Worm (Caenorhabditis elegans): ENCODE measurements around the gene C24H11.2.

Gene C24H11.2

DNA sequence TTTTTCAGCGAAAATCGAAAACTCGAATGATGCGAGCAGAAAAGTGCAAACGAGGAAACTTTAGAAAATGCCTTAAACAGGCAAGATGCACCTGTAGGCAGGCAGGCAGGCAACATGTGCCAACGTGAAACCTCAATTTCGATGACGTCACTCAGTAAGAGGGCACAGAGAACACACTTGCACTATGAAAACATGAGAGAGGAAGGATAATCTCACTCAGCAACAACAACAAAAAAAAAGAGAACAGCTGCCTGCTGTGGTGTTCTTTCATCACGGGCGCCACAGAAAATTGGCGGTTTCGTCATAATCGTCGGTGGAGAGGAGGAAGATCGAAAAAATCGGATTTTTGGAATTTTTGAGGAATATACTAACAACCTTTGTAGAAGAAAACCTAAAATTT lies 42.0 kb upstream of the C24H11.2 start (continued):
- TF ChIP-seq nhr-10 (tag; optimal IDR thresholded peaks at IDR 0.05) (peak; percentile 3), F49E8.2 (tag; optimal IDR thresholded peaks at IDR 0.05; ENCODE audit: borderline replicate concordance) (no peak), daf-8 (GFP tag; IDR thresholded peaks at IDR 0.05) (no peak), ceh-62 (tag; optimal IDR thresholded peaks at IDR 0.05) (no peak), snpc-1.2 (GFP tag; IDR thresholded peaks at IDR 0.05) (no peak), unc-62 (GFP tag; optimal IDR thresholded peaks at IDR 0.05 in 1 of 2) (no peak), unc-62 (tag; optimal IDR thresholded peaks at IDR 0.05) (no peak), rbr-2 (tag; optimal IDR thresholded peaks at IDR 0.05) (peak; percentile 42), F10B5.3 (tag; optimal IDR thresholded peaks at IDR 0.05) (no peak), aha-1 (tag) (peak; percentile 35), nhr-28 (tag; optimal IDR thresholded peaks at IDR 0.05) (no peak), ctbp-1 (GFP tag; IDR thresholded peaks at IDR 0.05) (no peak), cey-2 (tag; optimal IDR thresholded peaks at IDR 0.05; ENCODE audit: borderline replicate concordance, insufficient read depth) (no peak), Y75B8A.6 (GFP tag; IDR thresholded peaks at IDR 0.05) (no peak), pha-4 (GFP tag; IDR thresholded peaks at IDR 0.05) (no peak), pha-4 (tag; optimal IDR thresholded peaks at IDR 0.05) (no peak), nhr-6 (tag; optimal IDR thresholded peaks at IDR 0.05) (no peak), madf-5 (GFP tag; IDR thresholded peaks at IDR 0.05) (no peak), mxl-3 (GFP tag; optimal IDR thresholded peaks at IDR 0.05) (peak; percentile 14), ceh-28 (tag; optimal IDR thresholded peaks at IDR 0.05) (no peak), set-16 (GFP tag; IDR thresholded peaks at IDR 0.05) (no peak), mdt-29 (GFP tag; IDR thresholded peaks at IDR 0.05) (no peak), egl-27 (tag; optimal IDR thresholded peaks at IDR 0.05) (no peak), spr-1 (tag; optimal IDR thresholded peaks at IDR 0.05) (no peak), ztf-11 (tag; optimal IDR thresholded peaks at IDR 0.05) (no peak), lsy-2 (tag; optimal IDR thresholded peaks at IDR 0.05) (peak in 1 of 2 experiments; percentile 30), hlh-30 (tag; optimal IDR thresholded peaks at IDR 0.05; ENCODE audit: insufficient read depth) (peak; percentile 20), daf-16 (GFP tag; optimal IDR thresholded peaks at IDR 0.05) (peak in 1 of 2 experiments; percentile 79), daf-16 (tag; optimal IDR thresholded peaks at IDR 0.05) (no peak), hlh-11 (tag; optimal IDR thresholded peaks at IDR 0.05) (peak; percentile 75), ama-1 (optimal IDR thresholded peaks at IDR 0.05) (no peak), ZK546.5 (tag; optimal IDR thresholded peaks at IDR 0.05) (no peak), nhr-42 (GFP tag; IDR thresholded peaks at IDR 0.05) (no peak), egl-43 (GFP tag; IDR thresholded peaks at IDR 0.05) (no peak), fkh-10 (GFP tag; optimal IDR thresholded peaks at IDR 0.05) (no peak), F44E2.7 (GFP tag; IDR thresholded peaks at IDR 0.05) (no peak), zip-11 (GFP tag; IDR thresholded peaks at IDR 0.05) (no peak), dmd-9 (GFP tag; IDR thresholded peaks at IDR 0.05) (no peak), D1046.2 (GFP tag; IDR thresholded peaks at IDR 0.05) (no peak)

DNA sequence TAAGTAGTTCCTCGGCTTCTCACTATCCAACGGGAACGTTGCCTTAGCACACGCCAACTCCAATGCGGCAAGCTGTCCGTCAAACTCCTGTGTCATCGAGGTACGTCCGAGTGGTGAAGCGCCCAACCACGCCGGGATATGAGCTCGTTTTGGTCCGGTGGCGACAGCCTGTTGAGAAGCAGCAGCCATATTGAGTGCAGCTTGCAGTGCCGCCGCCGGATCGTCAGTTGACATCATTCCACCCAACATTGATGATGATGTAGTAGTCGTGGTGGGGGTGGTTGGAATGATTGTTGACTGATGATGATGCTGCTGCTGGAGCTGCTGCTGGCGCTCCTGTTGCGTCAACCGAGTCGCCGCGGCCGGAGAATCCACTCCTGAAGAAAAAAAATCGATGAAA lies 41.3 kb upstream of the C24H11.2 start:
- TF ChIP-seq set-16 (GFP tag; IDR thresholded peaks at IDR 0.05) (peak; percentile 64), duxl-1 (tag; optimal IDR thresholded peaks at IDR 0.05; ENCODE audit: poor library complexity) (no peak)

Data from whole organism, L4 larva.